Fruit fly (Drosophila melanogaster) whole organism, adult: ENCODE measurements around the gene Atg5.

Experiments
- CG12768 ChIP-seq: fragments of 200-800 bp; sonication (Bioruptor generic); optimal IDR thresholded peaks from 2 replicates; lab custom pipeline; 2017; ENCODE audit warnings: missing biosample characterization, missing genetic modification characterization, mild to moderate bottlenecking, moderate library complexity, missing genetic modification reagents
- CG1620 ChIP-seq: fragments of 200-800 bp; sonication (Bioruptor generic); optimal IDR thresholded peaks from 2 replicates; lab custom pipeline; 2016; ENCODE audit warnings: missing biosample characterization, missing genetic modification characterization
- CG33017 ChIP-seq: fragments of 200-800 bp; sonication (Bioruptor generic); optimal IDR thresholded peaks from 2 replicates; lab custom pipeline; 2018; ENCODE audit warnings: missing biosample characterization, mild to moderate bottlenecking, missing genetic modification characterization, moderate library complexity
- CG5204 ChIP-seq: fragments of 200-800 bp; sonication (Bioruptor generic); optimal IDR thresholded peaks from 2 replicates; lab custom pipeline; 2016; ENCODE audit warnings: missing biosample characterization, missing genetic modification characterization
- CG7101 ChIP-seq: fragments of 200-800 bp; sonication (Bioruptor generic); optimal IDR thresholded peaks from 2 replicates; lab custom pipeline; 2018; ENCODE audit warnings: missing biosample characterization, mild to moderate bottlenecking, missing genetic modification characterization, moderate library complexity
- Clk ChIP-seq: fragments of 200-800 bp; sonication (Bioruptor generic); optimal IDR thresholded peaks from 2 replicates; lab custom pipeline; 2017; ENCODE audit warnings: missing biosample characterization, missing genetic modification characterization
- bab1 ChIP-seq: fragments of 200-800 bp; sonication (Bioruptor generic); optimal IDR thresholded peaks from 3 replicates; lab custom pipeline; 2019; ENCODE audit warnings: missing biosample characterization, mild to moderate bottlenecking, missing genetic modification characterization, moderate library complexity
- cnc ChIP-seq, 2 experiments: fragments of >200 bp; optimal IDR thresholded peaks; 2 replicates each; lab custom pipeline; 2017
- kay ChIP-seq: fragments of 200-800 bp; sonication (Bioruptor generic); peaks from one replicate; lab custom pipeline; 2016; ENCODE audit warnings: missing biosample characterization, missing genetic modification characterization, borderline replicate concordance
- pad ChIP-seq: fragments of 200-800 bp; sonication (Bioruptor generic); optimal IDR thresholded peaks from 3 replicates; lab custom pipeline; 2017; ENCODE audit warnings: missing biosample characterization, missing genetic modification characterization, mild to moderate bottlenecking, moderate library complexity, missing genetic modification reagents
- tj ChIP-seq: fragments of 200-800 bp; sonication (Bioruptor generic); optimal IDR thresholded peaks from 3 replicates; lab custom pipeline; 2017; ENCODE audit warnings: missing biosample characterization, mild to moderate bottlenecking, missing genetic modification characterization, moderate library complexity
- toe ChIP-seq: fragments of 200-800 bp; sonication (Bioruptor generic); optimal IDR thresholded peaks from 2 replicates; lab custom pipeline; 2016; ENCODE audit warnings: missing biosample characterization, missing genetic modification characterization

DNA sequence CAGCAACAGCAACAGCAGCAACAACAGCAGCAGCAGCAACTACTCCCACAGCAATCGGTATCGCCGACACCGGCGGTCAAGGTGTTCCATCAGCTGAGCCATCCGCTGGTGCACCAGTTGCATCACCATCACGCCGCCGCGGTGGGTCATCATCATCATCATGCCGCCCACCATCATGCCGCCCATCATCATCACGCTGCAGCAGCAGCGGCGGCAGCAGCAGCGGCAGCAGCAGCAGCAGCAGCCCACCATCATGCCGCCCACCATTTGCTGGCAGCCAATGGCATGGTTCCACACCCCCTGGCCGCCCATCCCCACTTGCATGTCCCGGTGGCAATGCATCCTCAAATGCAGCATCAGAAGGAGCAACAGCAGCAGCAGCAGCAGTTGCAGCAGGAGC, 14.8 kb downstream of the Atg5 start:
- TF ChIP-seq CG33017 (tag; lab: Kevin White, UChicago) (no peak), kay (GFP tag; lab: Kevin White, UChicago) (no peak), CG5204 (GFP tag; lab: Kevin White, UChicago) (no peak), pad (no peak), CG12768 (GFP tag; lab: Kevin White, UChicago) (no peak), cnc (optimal IDR thresholded peaks at IDR 0.05; lab: Kevin White, UChicago) (no peak), Clk (GFP tag; lab: Kevin White, UChicago) (no peak), CG7101 (no peak), tj (GFP tag; lab: Kevin White, UChicago) (no peak), CG1620 (no peak), toe (GFP tag; lab: Kevin White, UChicago) (no peak), bab1 (GFP tag; lab: Kevin White, UChicago) (no peak)
